Fruit fly (Drosophila melanogaster): Measurements from ENCODE around the gene pn.

The pn gene

dm6 chrX:2134226-2134880 is 46.7 kb upstream of the pn start (continued):
- peak; percentile 83 for TF ChIP-seq Ets96B (tag; optimal IDR thresholded peaks at IDR 0.05)
- no peak for TF ChIP-seq CG11294 (GFP tag; IDR thresholded peaks at IDR 0.05)
- TF ChIP-seq Sox14 (GFP tag; optimal IDR thresholded peaks at IDR 0.05), result peak; percentile 88
- TF ChIP-seq salr (GFP tag; optimal IDR thresholded peaks at IDR 0.05), result peak; percentile 58 to 77
- TF ChIP-seq net (GFP tag; optimal IDR thresholded peaks at IDR 0.05), result peak; percentile 77
- TF ChIP-seq CG10631 (GFP tag; optimal IDR thresholded peaks at IDR 0.05), result peak; percentile 83
- TF ChIP-seq esn (GFP tag; optimal IDR thresholded peaks at IDR 0.05), result peak; percentile 93
- TF ChIP-seq Eip75B (GFP tag; optimal IDR thresholded peaks at IDR 0.05), result peak; percentile 82
- peak; percentile 90 for TF ChIP-seq Ets21C (GFP tag; optimal IDR thresholded peaks at IDR 0.05)
- TF ChIP-seq CG9139 (GFP tag; optimal IDR thresholded peaks at IDR 0.05), result peak; percentile 69
- no peak for TF ChIP-seq Hr38 (GFP tag; optimal IDR thresholded peaks at IDR 0.05)
- peak; percentile 82 for TF ChIP-seq achi (GFP tag; optimal IDR thresholded peaks at IDR 0.05)
- peak; percentile 69 for TF ChIP-seq Blimp-1 (GFP tag; optimal IDR thresholded peaks at IDR 0.05)
- peak; percentile 82 for TF ChIP-seq CG10669 (GFP tag; optimal IDR thresholded peaks at IDR 0.05)
- TF ChIP-seq CG6808 (GFP tag; optimal IDR thresholded peaks at IDR 0.05), result peak; percentile 73
- TF ChIP-seq pdm3 (GFP tag; optimal IDR thresholded peaks at IDR 0.05), result peak; percentile 88
- peak; percentile 68 for TF ChIP-seq CG11762 (GFP tag; optimal IDR thresholded peaks at IDR 0.05; ENCODE audit: insufficient read depth)
- TF ChIP-seq Eip78C (GFP tag), result peak; percentile 96
- peak; percentile 72 for TF ChIP-seq CG4318 (GFP tag; optimal IDR thresholded peaks at IDR 0.05)
- peak; percentile 80 for TF ChIP-seq CG8119 (GFP tag; IDR thresholded peaks at IDR 0.05)
- TF ChIP-seq fd85E (GFP tag; optimal IDR thresholded peaks at IDR 0.05), result peak; percentile 56

dm6 chrX:2134965-2135758 is 45.8 kb upstream of the pn start:
- TF ChIP-seq Blimp-1 (GFP tag; optimal IDR thresholded peaks at IDR 0.05) (peak; percentile 87), CG16779 (tag; optimal IDR thresholded peaks at IDR 0.05) (peak; percentile 68), CG34406 (GFP tag; optimal IDR thresholded peaks at IDR 0.05) (peak; percentile 88), CG32006 (GFP tag; optimal IDR thresholded peaks at IDR 0.05) (peak; percentile 82), eg (GFP tag; IDR thresholded peaks at IDR 0.05) (peak; percentile 69; the same call in 2 of the 3 replicates), CG1621 (tag; optimal IDR thresholded peaks at IDR 0.05) (peak; percentile 81), Eip75B (GFP tag; optimal IDR thresholded peaks at IDR 0.05) (peak; percentile 84), svp (GFP tag) (peak; percentile 95), spab (GFP tag; optimal IDR thresholded peaks at IDR 0.05) (peak; percentile 83), CG6163 (GFP tag; IDR thresholded peaks at IDR 0.05) (peak; percentile 84), CG10631 (GFP tag; optimal IDR thresholded peaks at IDR 0.05) (peak; percentile 84), cyc (GFP tag; optimal IDR thresholded peaks at IDR 0.05) (peak; percentile 92), CG11294 (GFP tag; IDR thresholded peaks at IDR 0.05) (peak; percentile 73), vri (GFP tag; optimal IDR thresholded peaks at IDR 0.05) (peak; percentile 87), Eip78C (GFP tag) (peak; percentile 96), Hr38 (GFP tag; optimal IDR thresholded peaks at IDR 0.05) (no peak), esn (GFP tag; optimal IDR thresholded peaks at IDR 0.05) (peak; percentile 94), CG7368 (GFP tag; optimal IDR thresholded peaks at IDR 0.05) (peak; percentile 72), CG15336 (GFP tag; IDR thresholded peaks at IDR 0.05) (peak; percentile 90), CG6792 (GFP tag; optimal IDR thresholded peaks at IDR 0.05) (peak; percentile 89), CG6854 (GFP tag; optimal IDR thresholded peaks at IDR 0.05) (peak; percentile 86), Ets21C (GFP tag; optimal IDR thresholded peaks at IDR 0.05) (peak; percentile 90), CG11762 (GFP tag; optimal IDR thresholded peaks at IDR 0.05; ENCODE audit: insufficient read depth) (peak; percentile 81), CG11902 (GFP tag; optimal IDR thresholded peaks at IDR 0.05) (peak; percentile 81), topi (GFP tag; optimal IDR thresholded peaks at IDR 0.05) (peak; percentile 95), lz (GFP tag; optimal IDR thresholded peaks at IDR 0.05) (peak; percentile 94), achi (GFP tag; optimal IDR thresholded peaks at IDR 0.05) (peak; percentile 87), CG6276 (GFP tag; optimal IDR thresholded peaks at IDR 0.05) (peak; percentile 83), salr (GFP tag; optimal IDR thresholded peaks at IDR 0.05) (peak; percentile 64 to 66), fd85E (GFP tag; optimal IDR thresholded peaks at IDR 0.05) (peak; percentile 73), CG3919 (GFP tag; optimal IDR thresholded peaks at IDR 0.05) (peak; percentile 81), CG4318 (GFP tag; optimal IDR thresholded peaks at IDR 0.05) (peak; percentile 68), CG3032 (tag; optimal IDR thresholded peaks at IDR 0.05) (peak; percentile 86), Sox102F (GFP tag; optimal IDR thresholded peaks at IDR 0.05) (peak; percentile 87), Sox14 (GFP tag; optimal IDR thresholded peaks at IDR 0.05) (peak; percentile 92), fd59A (GFP tag; optimal IDR thresholded peaks at IDR 0.05) (peak; percentile 80), dsx (GFP tag; optimal IDR thresholded peaks at IDR 0.05; ENCODE audit: poor library complexity, severe bottlenecking) (peak; percentile 88), CG6808 (GFP tag; optimal IDR thresholded peaks at IDR 0.05) (peak; percentile 87)

Measured in whole organism, prepupa.